Worm (Caenorhabditis elegans) whole organism, L3 larva: ENCODE results near the gene col-149.

Source experiments
- R02D3.7 ChIP-seq: fragments of 150-350 bp; optimal IDR thresholded peaks from 2 replicates; lab custom pipeline; 2014; ENCODE audit warnings: missing biosample characterization, missing genetic modification characterization
- ZK546.5 ChIP-seq: sonication (generic microtip); optimal IDR thresholded peaks from 2 replicates; lab custom pipeline; 2017; ENCODE audit warnings: missing biosample characterization, missing genetic modification characterization
- aly-2 ChIP-seq: fragments of 150-350 bp; optimal IDR thresholded peaks from 2 replicates; lab custom pipeline; 2014; ENCODE audit warnings: missing biosample characterization, missing genetic modification characterization
- ama-1 ChIP-seq: fragments of 150-350 bp; optimal IDR thresholded peaks from 2 replicates; lab custom pipeline; 2018
- ceh-16 ChIP-seq: sonication (generic microtip); optimal IDR thresholded peaks from 2 replicates; lab custom pipeline; 2017; ENCODE audit warnings: missing biosample characterization, missing genetic modification characterization
- ceh-28 ChIP-seq: fragments of 150-350 bp; optimal IDR thresholded peaks from 2 replicates; lab custom pipeline; 2014; ENCODE audit warnings: missing biosample characterization, missing genetic modification reagents, missing genetic modification characterization
- ceh-9 ChIP-seq: sonication (generic microtip); optimal IDR thresholded peaks from 2 replicates; lab custom pipeline; 2018; ENCODE audit warnings: missing biosample characterization, missing genetic modification characterization
- daf-12 ChIP-seq: fragments of 150-350 bp; optimal IDR thresholded peaks from 2 replicates; lab custom pipeline; 2014; ENCODE audit warnings: missing biosample characterization, missing genetic modification reagents, missing genetic modification characterization
- egl-27 ChIP-seq: sonication (generic microtip); optimal IDR thresholded peaks from 4 replicates; lab custom pipeline; 2017; ENCODE audit warnings: missing biosample characterization, missing genetic modification reagents, missing genetic modification characterization
- egl-5 ChIP-seq: fragments of 150-350 bp; optimal IDR thresholded peaks from 2 replicates; lab custom pipeline; 2017; ENCODE audit warnings: missing biosample characterization, missing genetic modification reagents, missing genetic modification characterization, inconsistent platforms
- elt-2 ChIP-seq: sonication (generic microtip); optimal IDR thresholded peaks from 2 replicates; lab custom pipeline; 2016; ENCODE audit warnings: missing genetic modification reagents, mild to moderate bottlenecking, missing genetic modification characterization, missing compliant biosample characterization
- eor-1 ChIP-seq, 2 experiments: fragments of 150-350 bp; optimal IDR thresholded peaks; 2 replicates each; lab custom pipeline; 2014 to 2018; ENCODE audit warnings: missing biosample characterization in 2 of 2, missing genetic modification characterization in 2 of 2
- fkh-2 ChIP-seq: fragments of 150-350 bp; optimal IDR thresholded peaks from 2 replicates; lab custom pipeline; 2014; ENCODE audit warnings: missing biosample characterization, missing genetic modification reagents, missing genetic modification characterization
- fos-1 ChIP-seq: fragments of 150-350 bp; optimal IDR thresholded peaks from 2 replicates; lab custom pipeline; 2014; ENCODE audit warnings: missing biosample characterization, missing genetic modification characterization
- hmg-11 ChIP-seq: sonication (generic microtip); optimal IDR thresholded peaks from 2 replicates; lab custom pipeline; 2016; ENCODE audit warnings: missing genetic modification characterization, missing compliant biosample characterization
- jun-1 ChIP-seq: fragments of 150-350 bp; optimal IDR thresholded peaks from 2 replicates; lab custom pipeline; 2014; ENCODE audit warnings: missing biosample characterization, missing genetic modification reagents, missing genetic modification characterization
- lin-39 ChIP-seq: fragments of 150-350 bp; optimal IDR thresholded peaks from 2 replicates; lab custom pipeline; 2018; ENCODE audit warnings: missing biosample characterization, missing genetic modification reagents, missing genetic modification characterization
- lsy-12 ChIP-seq: sonication (generic microtip); optimal IDR thresholded peaks from 2 replicates; lab custom pipeline; 2016; ENCODE audit warnings: mild to moderate bottlenecking, missing genetic modification characterization, missing compliant biosample characterization
- mdl-1 ChIP-seq: fragments of 150-350 bp; optimal IDR thresholded peaks from 2 replicates; lab custom pipeline; 2014; ENCODE audit warnings: missing biosample characterization, missing genetic modification characterization
- mml-1 ChIP-seq: fragments of 150-350 bp; sonication (generic microtip); optimal IDR thresholded peaks from 3 replicates; lab custom pipeline; 2014; ENCODE audit warnings: missing biosample characterization, missing genetic modification characterization
- nhr-11 ChIP-seq: fragments of 150-350 bp; optimal IDR thresholded peaks from 2 replicates; lab custom pipeline; 2014; ENCODE audit warnings: missing biosample characterization, missing genetic modification characterization
- nhr-12 ChIP-seq: fragments of 150-350 bp; optimal IDR thresholded peaks from 2 replicates; lab custom pipeline; 2014; ENCODE audit warnings: missing biosample characterization, missing genetic modification characterization
- nhr-25 ChIP-seq: sonication (generic microtip); optimal IDR thresholded peaks from 2 replicates; lab custom pipeline; 2017; ENCODE audit warnings: missing biosample characterization, missing genetic modification characterization
- nhr-43 ChIP-seq: sonication (generic microtip); optimal IDR thresholded peaks from 2 replicates; lab custom pipeline; 2016; ENCODE audit warnings: mild to moderate bottlenecking, missing genetic modification characterization, missing compliant biosample characterization; ENCODE audit not compliant: poor library complexity, severe bottlenecking
- nhr-67 ChIP-seq: fragments of 150-350 bp; optimal IDR thresholded peaks from 2 replicates; lab custom pipeline; 2014; ENCODE audit warnings: missing biosample characterization, missing genetic modification characterization
- nhr-76 ChIP-seq: fragments of 150-350 bp; sonication (generic microtip); optimal IDR thresholded peaks from 5 replicates; lab custom pipeline; 2014; ENCODE audit warnings: missing biosample characterization, missing genetic modification characterization
- nhr-77 ChIP-seq: fragments of 150-350 bp; optimal IDR thresholded peaks from 2 replicates; lab custom pipeline; 2014; ENCODE audit warnings: missing biosample characterization, missing genetic modification characterization
- pha-4 ChIP-seq: fragments of 150-350 bp; optimal IDR thresholded peaks from 2 replicates; lab custom pipeline; 2014; ENCODE audit warnings: missing biosample characterization, missing genetic modification reagents, missing genetic modification characterization
- sea-2 ChIP-seq: fragments of 150-350 bp; sonication (generic microtip); optimal IDR thresholded peaks from 4 replicates; lab custom pipeline; 2014; ENCODE audit warnings: missing biosample characterization, missing genetic modification reagents, missing genetic modification characterization
- skn-1 ChIP-seq: fragments of 150-350 bp; optimal IDR thresholded peaks from 2 replicates; lab custom pipeline; 2014; ENCODE audit warnings: missing biosample characterization, missing genetic modification characterization
- snpc-4 ChIP-seq: fragments of 150-350 bp; optimal IDR thresholded peaks from 2 replicates; lab custom pipeline; 2014; ENCODE audit warnings: missing biosample characterization, missing genetic modification characterization
- tbx-2 ChIP-seq: sonication (generic microtip); optimal IDR thresholded peaks from 2 replicates; lab custom pipeline; 2016; ENCODE audit warnings: mild to moderate bottlenecking, missing genetic modification characterization, missing compliant biosample characterization
- unc-39 ChIP-seq: sonication (generic microtip); optimal IDR thresholded peaks from 4 replicates; lab custom pipeline; 2017; ENCODE audit warnings: missing biosample characterization, missing genetic modification characterization
- unc-62 ChIP-seq: fragments of 150-350 bp; sonication (generic microtip); optimal IDR thresholded peaks from 4 replicates; lab custom pipeline; 2014; ENCODE audit warnings: missing biosample characterization, missing genetic modification reagents, missing genetic modification characterization
- zag-1 ChIP-seq: fragments of 150-350 bp; optimal IDR thresholded peaks from 2 replicates; lab custom pipeline; 2014; ENCODE audit warnings: missing biosample characterization, missing genetic modification characterization
- ztf-11 ChIP-seq: fragments of 150-350 bp; optimal IDR thresholded peaks from 2 replicates; lab custom pipeline; 2014; ENCODE audit warnings: missing biosample characterization, missing genetic modification characterization
- ztf-4 ChIP-seq: fragments of 150-350 bp; optimal IDR thresholded peaks from 2 replicates; lab custom pipeline; 2014; ENCODE audit warnings: missing biosample characterization, missing genetic modification characterization

The col-149 gene

ce11 chrV:10319434-10319833 is 26.8 kb upstream of the col-149 start, which contains the start of gene B0024.11:
B0024.11 (minus strand) TSS chrV:10319534.
- TF ChIP-seq pha-4 (tag; lab: Kevin White, UChicago): no peak
- no peak for TF ChIP-seq nhr-25
- no peak for TF ChIP-seq nhr-43 (tag; lab: Kevin White, UChicago)
- TF ChIP-seq ama-1: no peak
- no peak for TF ChIP-seq zag-1 (tag; lab: Kevin White, UChicago)
- TF ChIP-seq ztf-11: no peak
- TF ChIP-seq nhr-12 (tag; lab: Kevin White, UChicago): no peak
- no peak for TF ChIP-seq ceh-9 (tag; lab: Kevin White, UChicago)
- no peak for TF ChIP-seq nhr-11 (tag; lab: Kevin White, UChicago)
- no peak for TF ChIP-seq egl-27 (tag; lab: Kevin White, UChicago)
- no peak for TF ChIP-seq snpc-4
- TF ChIP-seq, all 47 proteins: peak for 0

ce11 chrV:10317294-10317693 is 24.6 kb upstream of the col-149 start, which contains the start of gene asps-1:
asps-1 (minus strand) TSS chrV:10317394.
- no peak for TF ChIP-seq R02D3.7
- no peak for TF ChIP-seq nhr-76 (tag; lab: Kevin White, UChicago)
- no peak for TF ChIP-seq mdl-1 (tag; lab: Kevin White, UChicago)
- TF ChIP-seq eor-1 (tag; optimal IDR thresholded peaks at IDR 0.05; lab: Kevin White, UChicago): no peak
- no peak for TF ChIP-seq egl-5 (tag; lab: Kevin White, UChicago)
- TF ChIP-seq elt-2: no peak
- TF ChIP-seq lin-39 (tag; lab: Kevin White, UChicago): no peak
- no peak for TF ChIP-seq skn-1 (tag; lab: Kevin White, UChicago)
- no peak for TF ChIP-seq ceh-16 (tag; lab: Kevin White, UChicago)
- TF ChIP-seq aly-2: no peak
- no peak for TF ChIP-seq nhr-77 (tag; lab: Kevin White, UChicago)
- no peak for TF ChIP-seq ztf-4 (tag; lab: Kevin White, UChicago)
- TF ChIP-seq hmg-11 (tag; lab: Kevin White, UChicago): no peak
- no peak for TF ChIP-seq sea-2 (GFP tag; lab: Kevin White, UChicago)
- TF ChIP-seq ceh-28 (tag; lab: Kevin White, UChicago): no peak
- no peak for TF ChIP-seq lsy-12 (tag; lab: Kevin White, UChicago)
- TF ChIP-seq unc-39 (tag; lab: Kevin White, UChicago): no peak
- TF ChIP-seq daf-12 (tag; lab: Kevin White, UChicago): no peak
- no peak for TF ChIP-seq tbx-2

- TF ChIP-seq ztf-4 (tag; lab: Kevin White, UChicago) (no peak), fos-1 (tag; lab: Kevin White, UChicago) (no peak), ztf-11 (no peak), eor-1 (tag; optimal IDR thresholded peaks at IDR 0.05; lab: Kevin White, UChicago) (no peak), lin-39 (tag; lab: Kevin White, UChicago) (no peak), mml-1 (no peak), unc-62 (no peak), jun-1 (tag; lab: Kevin White, UChicago) (no peak)
- TF ChIP-seq, all 47 proteins: peak for 0
These were observed 21.7 kb upstream of the col-149 start, which contains the start of gene trx-2 for ce11 chrV:10314371-10314770. trx-2 (plus strand) TSS chrV:10314671.

ce11 chrV:10313953-10314352 is 21.3 kb upstream of the col-149 start, which contains the start of gene gcy-6:
gcy-6 (minus strand) TSS chrV:10314053.
- no peak for TF ChIP-seq egl-27 (tag; lab: Kevin White, UChicago)
- TF ChIP-seq nhr-43 (tag; lab: Kevin White, UChicago): no peak
- TF ChIP-seq nhr-67 (tag; lab: Kevin White, UChicago): no peak
- no peak for TF ChIP-seq mml-1
- TF ChIP-seq fkh-2 (tag; lab: Kevin White, UChicago): no peak
- no peak for TF ChIP-seq pha-4 (tag; lab: Kevin White, UChicago)
- TF ChIP-seq nhr-77 (tag; lab: Kevin White, UChicago): no peak
- no peak for TF ChIP-seq ztf-4 (tag; lab: Kevin White, UChicago)
- TF ChIP-seq ZK546.5 (tag; lab: Kevin White, UChicago): no peak
- TF ChIP-seq sea-2 (GFP tag; lab: Kevin White, UChicago): no peak
